Worm (Caenorhabditis elegans): Measurements from ENCODE around the gene ZK1290.1.

Gene ZK1290.1

ce11 chrII:7554716-7555247 lies 6.8 kb upstream of the ZK1290.1 start:
- TF ChIP-seq ztf-29 (GFP tag; IDR thresholded peaks at IDR 0.05), result no peak
- TF ChIP-seq cog-1 (tag; optimal IDR thresholded peaks at IDR 0.05), result no peak
- no peak for TF ChIP-seq tab-1 (GFP tag; IDR thresholded peaks at IDR 0.05)
- TF ChIP-seq ref-1 (GFP tag; conservative IDR thresholded peaks at IDR 0.05), result no peak
- TF ChIP-seq flt-1 (GFP tag; IDR thresholded peaks at IDR 0.05), result no peak

DNA sequence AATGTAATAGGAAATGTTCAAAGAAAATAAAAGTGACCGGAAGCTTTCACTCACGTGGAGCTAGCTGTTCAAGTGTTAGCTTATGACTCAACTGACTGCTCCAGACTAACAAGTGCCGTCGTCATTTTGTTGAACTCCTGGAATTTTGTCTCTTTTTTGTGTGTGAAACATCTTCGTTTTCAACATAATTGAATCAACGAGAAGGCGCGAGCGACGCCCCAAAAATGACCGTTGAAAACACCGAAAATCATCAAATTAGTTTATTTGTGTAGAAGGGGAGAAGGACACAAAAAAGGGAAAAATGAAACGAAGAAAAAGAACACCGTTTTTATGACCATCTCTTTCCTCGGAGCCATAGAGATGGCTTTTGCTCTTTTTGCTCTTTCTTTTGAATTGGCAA lies 6.1 kb upstream of the ZK1290.1 start, which contains the start of gene ZK1290.14:
Gene ZK1290.14 (minus strand): TSS at position 139 of the 400 bp plus-strand sequence.
- TF ChIP-seq cog-1 (tag; optimal IDR thresholded peaks at IDR 0.05) (no peak), ztf-29 (GFP tag; IDR thresholded peaks at IDR 0.05) (no peak)

- TF ChIP-seq flt-1 (GFP tag; IDR thresholded peaks at IDR 0.05) (no peak), ztf-29 (GFP tag; IDR thresholded peaks at IDR 0.05) (no peak), klf-2 (GFP tag; conservative IDR thresholded peaks at IDR 0.05) (no peak), tab-1 (GFP tag; IDR thresholded peaks at IDR 0.05) (no peak), T22C8.4 (GFP tag; IDR thresholded peaks at IDR 0.05) (no peak), ref-1 (GFP tag; conservative IDR thresholded peaks at IDR 0.05) (no peak), med-1 (GFP tag; optimal IDR thresholded peaks at IDR 0.05; ENCODE audit: insufficient read depth) (no peak), ztf-23 (GFP tag; IDR thresholded peaks at IDR 0.05) (no peak), cog-1 (tag; optimal IDR thresholded peaks at IDR 0.05) (no peak)
These were observed 3.6 kb upstream of the ZK1290.1 start for ce11 chrII:7557981-7558380.

ce11 chrII:7558864-7559263 lies 2.7 kb upstream of the ZK1290.1 start:
- no peak for TF ChIP-seq med-1 (GFP tag; optimal IDR thresholded peaks at IDR 0.05; ENCODE audit: insufficient read depth)
- no peak for TF ChIP-seq tab-1 (GFP tag; IDR thresholded peaks at IDR 0.05)

DNA sequence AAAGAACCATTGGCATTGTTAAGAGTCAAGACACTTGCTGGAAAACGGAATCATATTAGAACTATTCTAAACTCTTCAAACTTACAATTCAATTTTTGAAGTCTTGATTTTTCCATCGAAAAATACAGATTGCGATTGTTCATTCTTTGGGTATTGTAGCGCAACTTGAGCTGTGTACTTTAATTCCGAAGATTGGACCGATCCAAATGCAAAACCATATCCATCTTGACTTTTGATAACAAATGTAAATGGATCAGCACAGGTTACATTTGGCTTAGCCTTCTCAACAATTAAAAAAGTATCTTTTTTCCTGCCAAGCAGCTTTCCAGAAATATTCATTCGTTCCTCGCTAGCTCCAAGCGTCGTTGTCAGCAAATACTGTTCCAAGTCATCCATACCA lies 720 bp upstream of the ZK1290.1 start:
- TF ChIP-seq ztf-23 (GFP tag; IDR thresholded peaks at IDR 0.05) (no peak), flt-1 (GFP tag; IDR thresholded peaks at IDR 0.05) (no peak), T22C8.4 (GFP tag; IDR thresholded peaks at IDR 0.05) (no peak), ztf-29 (GFP tag; IDR thresholded peaks at IDR 0.05) (no peak), tab-1 (GFP tag; IDR thresholded peaks at IDR 0.05) (no peak), ref-1 (GFP tag; conservative IDR thresholded peaks at IDR 0.05) (no peak), med-1 (GFP tag; optimal IDR thresholded peaks at IDR 0.05; ENCODE audit: insufficient read depth) (no peak), cog-1 (tag; optimal IDR thresholded peaks at IDR 0.05) (no peak), klf-2 (GFP tag; conservative IDR thresholded peaks at IDR 0.05) (no peak)

- TF ChIP-seq cog-1 (tag; optimal IDR thresholded peaks at IDR 0.05), result no peak
- TF ChIP-seq klf-2 (GFP tag; conservative IDR thresholded peaks at IDR 0.05), result no peak
- TF ChIP-seq flt-1 (GFP tag; IDR thresholded peaks at IDR 0.05), result no peak
- TF ChIP-seq tab-1 (GFP tag; IDR thresholded peaks at IDR 0.05), result no peak
- TF ChIP-seq ztf-29 (GFP tag; IDR thresholded peaks at IDR 0.05), result no peak
- TF ChIP-seq med-1 (GFP tag; optimal IDR thresholded peaks at IDR 0.05; ENCODE audit: insufficient read depth), result no peak
- no peak for TF ChIP-seq ztf-23 (GFP tag; IDR thresholded peaks at IDR 0.05)
- no peak for TF ChIP-seq T22C8.4 (GFP tag; IDR thresholded peaks at IDR 0.05)
- TF ChIP-seq ref-1 (GFP tag; conservative IDR thresholded peaks at IDR 0.05), result no peak
These were observed 1.1 kb downstream of the ZK1290.1 start for ce11 chrII:7562616-7563015.

- TF ChIP-seq ztf-29 (GFP tag; IDR thresholded peaks at IDR 0.05) (no peak), tab-1 (GFP tag; IDR thresholded peaks at IDR 0.05) (no peak), med-1 (GFP tag; optimal IDR thresholded peaks at IDR 0.05; ENCODE audit: insufficient read depth) (no peak), ztf-23 (GFP tag; IDR thresholded peaks at IDR 0.05) (no peak)
These were observed 8.7 kb downstream of the ZK1290.1 start, which contains the start of gene F35D2.3 for ce11 chrII:7570305-7570704. TSS of gene F35D2.3 (plus strand) at chrII:7570605.

ce11 chrII:7570820-7571219 lies 9.3 kb downstream of the ZK1290.1 start:
- TF ChIP-seq ztf-23 (GFP tag; IDR thresholded peaks at IDR 0.05), result no peak
- no peak for TF ChIP-seq ref-1 (GFP tag; conservative IDR thresholded peaks at IDR 0.05)
- TF ChIP-seq med-1 (GFP tag; optimal IDR thresholded peaks at IDR 0.05; ENCODE audit: insufficient read depth), result no peak

- TF ChIP-seq klf-2 (GFP tag; conservative IDR thresholded peaks at IDR 0.05), result no peak
- TF ChIP-seq tab-1 (GFP tag; IDR thresholded peaks at IDR 0.05), result no peak
- no peak for TF ChIP-seq cog-1 (tag; optimal IDR thresholded peaks at IDR 0.05)
- TF ChIP-seq flt-1 (GFP tag; IDR thresholded peaks at IDR 0.05), result no peak
- TF ChIP-seq T22C8.4 (GFP tag; IDR thresholded peaks at IDR 0.05), result no peak
- no peak for TF ChIP-seq ztf-29 (GFP tag; IDR thresholded peaks at IDR 0.05)
- no peak for TF ChIP-seq ztf-23 (GFP tag; IDR thresholded peaks at IDR 0.05)
- no peak for TF ChIP-seq med-1 (GFP tag; optimal IDR thresholded peaks at IDR 0.05; ENCODE audit: insufficient read depth)
- TF ChIP-seq ref-1 (GFP tag; conservative IDR thresholded peaks at IDR 0.05), result no peak
These were observed 12.6 kb downstream of the ZK1290.1 start, which contains the start of gene F35D2.2 for ce11 chrII:7574143-7574542. TSS of gene F35D2.2 (plus strand) at chrII:7574443.

DNA sequence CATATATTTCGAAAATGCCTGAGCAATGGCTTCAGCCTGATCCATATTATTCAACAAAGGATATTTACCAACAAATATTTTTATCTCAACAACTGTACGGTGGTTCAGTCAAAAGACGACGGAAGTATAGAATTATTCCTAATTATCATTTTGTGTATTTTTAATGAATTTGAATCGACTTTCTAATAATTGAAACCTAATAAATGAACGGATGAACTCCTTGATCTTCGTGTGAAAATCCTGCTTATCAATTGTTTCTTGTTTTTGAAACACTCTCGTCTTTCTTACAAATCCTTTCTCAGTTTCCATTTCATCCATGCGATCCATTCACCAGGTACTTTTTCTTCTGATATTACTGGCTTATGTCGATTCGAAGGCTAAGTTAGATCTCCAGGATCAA lies 14.1 kb downstream of the ZK1290.1 start, which contains the start of gene F35D2.1:
Gene F35D2.1 (plus strand): TSS at position 301 of the 400 bp plus-strand sequence.
- TF ChIP-seq T22C8.4 (GFP tag; IDR thresholded peaks at IDR 0.05) (no peak), med-1 (GFP tag; optimal IDR thresholded peaks at IDR 0.05; ENCODE audit: insufficient read depth) (no peak), klf-2 (GFP tag; conservative IDR thresholded peaks at IDR 0.05) (no peak), tab-1 (GFP tag; IDR thresholded peaks at IDR 0.05) (no peak), flt-1 (GFP tag; IDR thresholded peaks at IDR 0.05) (no peak), ztf-29 (GFP tag; IDR thresholded peaks at IDR 0.05) (no peak), cog-1 (tag; optimal IDR thresholded peaks at IDR 0.05) (no peak), ref-1 (GFP tag; conservative IDR thresholded peaks at IDR 0.05) (no peak), ztf-23 (GFP tag; IDR thresholded peaks at IDR 0.05) (no peak)

DNA sequence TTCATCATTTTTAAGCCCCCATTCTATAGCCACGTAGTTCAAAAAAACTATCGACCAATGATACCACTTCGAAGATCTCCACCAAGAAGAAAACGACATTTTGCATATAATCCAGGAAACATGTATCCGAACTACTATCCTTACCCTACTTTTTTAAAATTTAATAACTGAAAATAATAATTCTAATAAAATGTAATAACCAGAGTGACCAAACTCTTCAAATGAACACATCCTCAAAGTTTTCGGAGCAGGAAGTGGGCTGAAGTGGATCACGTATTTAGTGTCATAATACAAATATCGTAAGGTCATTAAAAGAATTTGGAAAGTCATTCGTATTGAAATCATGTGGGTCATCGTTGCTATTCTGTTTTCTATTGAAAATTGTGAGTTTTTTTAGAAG lies 15.8 kb downstream of the ZK1290.1 start, which contains the start of gene F35D2.6:
Gene F35D2.6 (plus strand): TSS at position 301 of the 400 bp plus-strand sequence.
- no peak for TF ChIP-seq med-1 (GFP tag; optimal IDR thresholded peaks at IDR 0.05; ENCODE audit: insufficient read depth)
- no peak for TF ChIP-seq klf-2 (GFP tag; conservative IDR thresholded peaks at IDR 0.05)
- no peak for TF ChIP-seq tab-1 (GFP tag; IDR thresholded peaks at IDR 0.05)
- TF ChIP-seq ref-1 (GFP tag; conservative IDR thresholded peaks at IDR 0.05), result no peak
- no peak for TF ChIP-seq ztf-23 (GFP tag; IDR thresholded peaks at IDR 0.05)
- no peak for TF ChIP-seq T22C8.4 (GFP tag; IDR thresholded peaks at IDR 0.05)
- no peak for TF ChIP-seq ztf-29 (GFP tag; IDR thresholded peaks at IDR 0.05)
- no peak for TF ChIP-seq cog-1 (tag; optimal IDR thresholded peaks at IDR 0.05)
- TF ChIP-seq flt-1 (GFP tag; IDR thresholded peaks at IDR 0.05), result no peak

Measured in whole organism, midembryonic.